Worm (Caenorhabditis elegans) whole organism, dauer: ENCODE data around the gene C07B5.6.

Experiments used
- unc-62 ChIP-seq: sonication (generic microtip); optimal IDR thresholded peaks from 2 replicates; lab custom pipeline; 2017; ENCODE audit warnings: missing biosample characterization, missing genetic modification reagents, missing genetic modification characterization

C07B5.6 gene

DNA sequence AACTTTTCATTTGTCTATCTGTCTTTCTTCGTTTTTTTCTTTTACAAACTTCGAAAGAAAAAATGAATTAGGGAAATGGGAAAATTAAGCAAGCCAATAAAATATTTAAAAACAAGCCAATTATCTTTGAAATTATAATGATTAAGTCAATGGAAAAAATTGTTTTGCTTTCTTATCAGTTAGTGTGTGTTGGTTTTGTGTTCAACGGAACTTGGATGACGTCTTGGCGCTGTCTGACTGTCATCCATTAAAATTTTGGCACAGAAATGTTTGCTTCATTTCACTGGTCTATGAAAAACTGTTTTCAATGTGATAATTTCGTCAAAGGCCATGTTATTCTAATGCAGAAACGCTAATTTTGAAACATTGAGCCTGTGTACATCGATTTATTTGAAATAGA lies 31.7 kb downstream of the C07B5.6 start:
- no peak for TF ChIP-seq unc-62 (GFP tag; lab: Kevin White, UChicago)

DNA sequence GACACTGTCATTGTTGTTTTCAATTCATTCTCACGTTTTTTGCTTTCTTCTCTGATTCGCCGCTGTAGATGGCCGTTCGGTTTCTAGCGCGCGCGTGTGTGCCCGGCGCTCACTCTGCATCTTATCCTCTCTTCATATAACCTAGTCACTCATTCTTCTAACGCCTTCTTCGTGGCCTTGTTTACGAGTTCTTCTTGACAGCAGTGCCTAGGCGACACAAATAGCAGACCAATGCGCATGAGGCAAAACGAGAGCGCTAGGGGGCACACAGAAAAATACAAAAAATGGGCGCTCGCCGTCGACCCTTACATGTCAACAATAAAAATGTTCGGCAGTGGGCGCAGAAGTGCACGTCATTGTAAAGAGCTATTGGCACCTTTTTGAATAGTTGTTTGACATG lies 32.3 kb downstream of the C07B5.6 start:
- no peak for TF ChIP-seq unc-62 (GFP tag; lab: Kevin White, UChicago)

DNA sequence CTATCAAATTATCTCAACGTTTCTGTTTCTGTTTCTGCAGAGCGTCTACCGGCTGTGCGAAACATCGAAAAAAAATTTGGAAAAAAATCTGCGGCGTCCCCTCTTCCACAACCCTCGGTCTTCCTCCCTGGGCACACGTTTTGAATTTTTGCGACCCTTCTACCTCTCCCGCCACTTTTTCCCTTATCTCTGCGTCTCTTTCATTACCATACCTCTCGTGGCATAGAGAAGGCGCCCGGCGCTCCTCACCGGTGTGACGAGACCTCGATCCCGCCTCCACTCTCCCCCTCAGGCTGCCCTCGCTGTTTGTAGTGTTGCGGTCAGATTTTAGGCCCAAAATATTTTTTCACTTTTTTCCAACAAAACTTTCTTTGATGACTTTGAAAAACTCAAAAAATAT lies 33.6 kb downstream of the C07B5.6 start:
- TF ChIP-seq unc-62 (GFP tag; lab: Kevin White, UChicago): no peak

DNA sequence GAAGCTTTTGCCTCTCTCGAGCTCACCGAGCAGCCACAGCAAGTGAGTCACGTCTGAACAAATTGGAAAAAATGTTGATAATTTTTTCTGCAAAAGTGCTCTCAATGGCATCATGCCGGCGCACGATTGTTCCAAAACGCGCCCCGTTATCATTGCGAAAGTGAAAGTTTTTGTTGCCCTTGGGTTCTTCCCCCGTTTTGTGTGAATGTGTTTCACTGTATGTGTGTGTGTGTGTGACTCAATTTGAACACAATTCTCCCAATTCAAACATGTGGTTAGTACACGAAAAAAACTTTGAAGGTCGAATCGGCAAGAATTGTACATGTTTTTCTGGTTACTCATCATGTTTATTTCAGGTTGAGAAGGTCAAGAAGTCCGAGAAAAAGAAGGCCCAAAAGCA lies 34.3 kb downstream of the C07B5.6 start:
- no peak for TF ChIP-seq unc-62 (GFP tag; lab: Kevin White, UChicago)

DNA sequence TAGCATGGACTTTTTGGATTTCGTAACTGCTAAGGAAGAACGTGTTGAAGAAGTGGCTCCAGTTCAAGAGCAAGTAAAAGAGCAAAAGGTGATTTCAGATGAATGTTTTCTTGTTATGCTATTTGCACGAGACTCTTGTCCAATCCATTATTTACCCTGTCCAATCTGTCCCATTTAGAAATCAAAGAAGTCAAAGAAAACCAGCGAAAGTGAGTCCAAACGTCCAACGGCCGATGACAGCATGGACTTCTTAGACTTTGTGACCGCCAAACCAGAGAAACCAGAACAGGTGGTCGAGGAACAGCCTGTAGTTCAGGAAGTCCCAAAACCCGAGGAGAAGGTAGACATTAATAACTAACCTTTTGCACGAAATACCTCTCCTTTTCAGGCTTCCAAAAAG lies 36.4 kb downstream of the C07B5.6 start:
- no peak for TF ChIP-seq unc-62 (GFP tag; lab: Kevin White, UChicago)

DNA sequence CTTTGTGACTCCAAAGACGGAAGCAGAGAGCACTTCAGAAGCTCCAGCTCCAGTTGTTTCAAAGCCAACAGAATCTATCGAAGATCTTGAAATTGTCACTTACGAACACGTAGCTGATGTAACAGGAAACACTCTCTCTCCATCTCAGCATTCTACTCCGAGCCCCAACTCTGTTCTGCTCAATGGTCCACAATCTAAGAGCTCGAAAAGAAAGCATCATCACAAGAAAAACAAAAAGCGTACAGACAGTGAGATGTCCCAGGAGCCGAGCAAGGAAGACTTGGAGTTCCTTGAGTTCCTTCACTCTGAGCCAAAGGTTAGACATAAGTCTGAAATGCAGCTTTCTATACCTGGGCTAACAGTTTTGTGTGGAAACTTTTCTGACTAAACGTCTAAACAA lies 37.2 kb downstream of the C07B5.6 start:
- no peak for TF ChIP-seq unc-62 (GFP tag; lab: Kevin White, UChicago)

DNA sequence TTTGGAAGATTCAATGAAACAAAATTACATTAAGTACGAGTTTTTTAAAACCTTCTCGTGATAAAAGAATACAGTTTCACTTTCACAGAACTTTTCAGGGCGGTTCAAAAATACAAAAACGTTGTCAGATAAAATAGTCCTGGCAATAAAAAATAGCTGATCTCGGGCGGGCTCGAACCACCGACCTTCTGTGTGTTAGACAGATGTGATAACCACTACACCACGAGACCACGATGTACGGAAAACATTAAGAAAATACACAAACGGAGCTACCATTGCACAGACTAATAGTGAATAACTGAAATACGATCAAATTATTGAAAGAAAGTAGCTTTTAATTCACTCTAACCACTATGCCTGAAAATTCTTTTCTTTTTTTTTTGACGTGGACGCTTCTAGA lies 42.1 kb downstream of the C07B5.6 start:
- TF ChIP-seq unc-62 (GFP tag; lab: Kevin White, UChicago): no peak

DNA sequence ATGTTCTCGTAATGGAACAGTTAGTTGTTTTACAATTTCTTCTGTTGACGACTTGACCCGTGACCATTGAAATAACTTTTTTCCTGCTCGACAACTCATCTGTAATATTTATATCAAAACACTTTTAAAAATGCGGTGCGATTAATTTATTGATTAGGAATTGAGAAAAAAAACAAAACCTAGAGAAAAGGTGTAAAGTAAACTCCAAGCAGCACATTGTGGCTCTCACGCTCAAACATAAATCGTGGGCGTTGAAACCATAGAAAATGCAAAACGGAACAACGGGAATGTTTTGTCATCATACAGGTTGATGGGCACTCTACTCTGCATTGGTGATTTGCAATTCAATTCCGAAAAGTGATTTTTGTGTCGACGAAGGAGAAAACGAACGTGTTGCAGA lies 47.1 kb downstream of the C07B5.6 start, which contains the start of gene moc-5:
Gene moc-5, minus strand, starts transcription at position 101 of the 400 bp plus-strand sequence.
- TF ChIP-seq unc-62 (GFP tag; lab: Kevin White, UChicago): no peak

DNA sequence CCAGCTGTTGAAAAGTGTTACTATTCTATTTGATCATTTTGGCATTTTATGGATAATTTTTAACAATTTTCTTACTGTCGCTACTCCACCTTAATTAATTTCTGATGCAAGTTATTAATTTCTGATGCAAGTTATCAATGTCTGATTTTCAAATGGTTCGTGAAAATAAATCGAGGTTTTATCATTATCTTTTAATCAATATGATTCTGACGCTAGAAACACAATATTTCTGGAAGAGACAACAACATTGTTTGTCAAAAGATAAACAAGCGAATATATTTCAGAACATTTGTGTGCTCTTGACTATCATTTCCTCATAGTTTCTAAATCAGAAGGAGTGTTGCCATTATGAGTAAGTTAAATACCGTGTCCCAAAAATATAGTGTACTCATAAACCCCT lies 47.6 kb downstream of the C07B5.6 start, which contains the start of gene F49E2.2:
Gene F49E2.2, plus strand, starts transcription at position 301 of the 400 bp plus-strand sequence.
- no peak for TF ChIP-seq unc-62 (GFP tag; lab: Kevin White, UChicago)

DNA sequence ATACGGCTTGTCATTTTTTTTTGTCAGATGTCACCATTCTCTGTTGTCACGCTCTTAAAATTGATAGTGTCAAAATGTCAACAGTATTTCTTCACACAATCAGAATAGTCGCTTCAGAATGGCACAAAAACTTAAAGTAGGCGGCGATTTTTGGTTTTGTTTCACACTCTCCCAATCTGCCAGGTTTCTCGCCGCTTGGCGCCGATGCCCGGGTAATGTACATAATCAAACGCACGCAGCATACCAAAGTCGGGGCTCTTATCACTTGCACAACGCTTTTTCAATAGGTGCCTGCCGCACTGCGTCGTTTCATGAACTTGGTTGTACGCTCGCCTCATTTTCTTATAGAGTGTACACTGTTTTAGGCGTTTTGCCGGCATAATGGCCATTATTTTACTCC lies 49.8 kb downstream of the C07B5.6 start:
- no peak for TF ChIP-seq unc-62 (GFP tag; lab: Kevin White, UChicago)
